Fruit fly (Drosophila melanogaster) whole organism, embryonic: ENCODE results near the gene Max.

Experiments
- CG10654 ChIP-seq: fragments of 200-800 bp; sonication (Bioruptor generic); optimal IDR thresholded peaks from 2 replicates; lab custom pipeline; 2016; ENCODE audit warnings: missing biosample characterization, missing genetic modification characterization
- CG11093 ChIP-seq: fragments of 200-800 bp; sonication (Bioruptor generic); IDR thresholded peaks from 3 replicates; pipeline ENCODE4 v1.3.6; 2022; ENCODE audit warnings: missing biosample characterization, missing genetic modification characterization
- CG11560 ChIP-seq: fragments of 200-800 bp; sonication (Bioruptor generic); IDR thresholded peaks from 3 replicates; pipeline ENCODE4 v1.3.6; 2022; ENCODE audit warnings: missing biosample characterization, missing genetic modification characterization
- CG12104 ChIP-seq: fragments of 200-800 bp; sonication (Bioruptor generic); optimal IDR thresholded peaks from 3 replicates; lab custom pipeline; 2016; ENCODE audit warnings: missing biosample characterization, missing genetic modification characterization
- CG12659 ChIP-seq: fragments of 200-800 bp; sonication (Bioruptor generic); optimal IDR thresholded peaks from 3 replicates; lab custom pipeline; 2017; ENCODE audit warnings: mild to moderate bottlenecking, missing biosample characterization, missing genetic modification reagents, missing genetic modification characterization
- CG14050 ChIP-seq: fragments of 200-800 bp; sonication (Bioruptor generic); IDR thresholded peaks from 3 replicates; pipeline ENCODE4 v1.3.6; 2022; ENCODE audit warnings: missing biosample characterization, missing genetic modification characterization
- CG1602 ChIP-seq: fragments of 200-800 bp; sonication (Bioruptor generic); optimal IDR thresholded peaks from 3 replicates; lab custom pipeline; 2016; ENCODE audit warnings: missing biosample characterization, missing genetic modification characterization
- CG17829 ChIP-seq: fragments of 200-800 bp; optimal IDR thresholded peaks from 2 replicates; lab custom pipeline; 2019; ENCODE audit warnings: missing biosample characterization, mild to moderate bottlenecking, missing genetic modification characterization, moderate library complexity
- CG2116 ChIP-seq: fragments of 200-800 bp; sonication (Bioruptor generic); optimal IDR thresholded peaks from 3 replicates; lab custom pipeline; 2018; ENCODE audit warnings: missing biosample characterization, mild to moderate bottlenecking, missing genetic modification characterization
- CG2202 ChIP-seq: fragments of 200-800 bp; sonication (Bioruptor generic); optimal IDR thresholded peaks from 2 replicates; lab custom pipeline; 2018; ENCODE audit warnings: missing biosample characterization, mild to moderate bottlenecking, missing genetic modification characterization
- CG43689 ChIP-seq: fragments of 200-800 bp; sonication (Bioruptor generic); IDR thresholded peaks from 2 replicates; pipeline ENCODE4 v1.3.6; 2022; ENCODE audit warnings: missing biosample characterization, missing genetic modification characterization
- CG4707 ChIP-seq: fragments of 200-800 bp; sonication (Bioruptor generic); optimal IDR thresholded peaks from 2 replicates; lab custom pipeline; 2018; ENCODE audit warnings: missing biosample characterization, mild to moderate bottlenecking, missing genetic modification characterization, moderate library complexity
- CG4820 ChIP-seq: fragments of 200-800 bp; sonication (Bioruptor generic); optimal IDR thresholded peaks from 3 replicates; lab custom pipeline; 2016; ENCODE audit warnings: missing biosample characterization, missing genetic modification characterization
- CG5953 ChIP-seq: fragments of 200-800 bp; sonication (Bioruptor generic); IDR thresholded peaks from 2 replicates; pipeline ENCODE4 v1.3.6; 2022; ENCODE audit warnings: missing biosample characterization, missing genetic modification characterization
- CG7357 ChIP-seq: fragments of 200-800 bp; sonication (Bioruptor generic); IDR thresholded peaks from 3 replicates; pipeline ENCODE4 v1.3.6; 2022; ENCODE audit warnings: missing biosample characterization, missing genetic modification characterization
- CG7839 ChIP-seq: fragments of 200-800 bp; sonication (Bioruptor generic); optimal IDR thresholded peaks from 3 replicates; lab custom pipeline; 2018; ENCODE audit warnings: missing biosample characterization, mild to moderate bottlenecking, missing genetic modification characterization, moderate library complexity
- CG8290 ChIP-seq, 3 experiments: fragments of 200-800 bp; sonication (Bioruptor generic); optimal IDR thresholded peaks; 2 replicates each; lab custom pipeline; 2016 to 2019; ENCODE audit warnings: missing biosample characterization in 3 of 3, missing genetic modification characterization in 3 of 3, mild to moderate bottlenecking in 2 of 3, moderate library complexity in 1 of 3
- Dad ChIP-seq: fragments of 200-800 bp; sonication (Bioruptor generic); optimal IDR thresholded peaks from 3 replicates; lab custom pipeline; 2016; ENCODE audit warnings: missing biosample characterization, missing genetic modification characterization
- Dip2 ChIP-seq: fragments of 200-800 bp; sonication (Bioruptor generic); IDR thresholded peaks from 2 replicates; pipeline ENCODE4 v1.3.6; 2022; ENCODE audit warnings: missing biosample characterization, missing genetic modification characterization
- Dll ChIP-seq: fragments of 200-800 bp; sonication (Bioruptor generic); IDR thresholded peaks from 4 replicates; pipeline ENCODE4 v1.3.6; 2022; ENCODE audit warnings: missing biosample characterization, missing genetic modification characterization; ENCODE audit not compliant: partially characterized antibody
- Doc2 ChIP-seq: fragments of 200-800 bp; sonication (Bioruptor generic); IDR thresholded peaks from 2 replicates; pipeline ENCODE4 v1.3.6; 2022; ENCODE audit warnings: missing biosample characterization, missing genetic modification characterization
- Dp ChIP-seq: fragments of 200-800 bp; sonication (Bioruptor generic); optimal IDR thresholded peaks from 2 replicates; lab custom pipeline; 2018; ENCODE audit warnings: missing biosample characterization, mild to moderate bottlenecking, missing genetic modification characterization, moderate library complexity
- HLHmδ ChIP-seq: fragments of 200-800 bp; sonication (Bioruptor generic); optimal IDR thresholded peaks from 2 replicates; lab custom pipeline; 2018; ENCODE audit warnings: missing biosample characterization, mild to moderate bottlenecking, missing genetic modification characterization, moderate library complexity
- Lim3 ChIP-seq: fragments of 200-800 bp; sonication (Bioruptor generic); IDR thresholded peaks from 2 replicates; pipeline ENCODE4 v1.3.6; 2022; ENCODE audit warnings: missing biosample characterization, missing genetic modification characterization
- Lpt ChIP-seq: fragments of >200 bp; optimal IDR thresholded peaks from 2 replicates; lab custom pipeline; 2018; ENCODE audit warnings: missing biosample characterization, missing genetic modification characterization
- Oaz ChIP-seq: fragments of 200-800 bp; sonication (Bioruptor generic); IDR thresholded peaks from 2 replicates; pipeline ENCODE4 v1.3.6; 2022; ENCODE audit warnings: missing biosample characterization, missing genetic modification characterization
- Tbp ChIP-seq: fragments of >200 bp; optimal IDR thresholded peaks from 2 replicates; lab custom pipeline; 2018; ENCODE audit warnings: missing biosample characterization, missing genetic modification characterization
- Xrp1 ChIP-seq: fragments of 200-800 bp; sonication (Bioruptor generic); IDR thresholded peaks from 2 replicates; pipeline ENCODE4 v1.3.6; 2022; ENCODE audit warnings: missing biosample characterization, missing genetic modification characterization
- bowl ChIP-seq: fragments of 200-800 bp; sonication (Bioruptor generic); IDR thresholded peaks from 2 replicates; pipeline ENCODE4 v1.3.6; 2022; ENCODE audit warnings: missing biosample characterization, missing genetic modification characterization
- cas ChIP-seq: fragments of 200-800 bp; sonication (Bioruptor generic); IDR thresholded peaks from 2 replicates; pipeline ENCODE4 v1.3.6; 2022; ENCODE audit warnings: missing biosample characterization, missing genetic modification characterization
- disco-r ChIP-seq: fragments of 200-800 bp; sonication (Bioruptor generic); optimal IDR thresholded peaks from 2 replicates; lab custom pipeline; 2016; ENCODE audit warnings: missing biosample characterization, missing genetic modification characterization
- exex ChIP-seq: fragments of 200-800 bp; sonication (Bioruptor generic); optimal IDR thresholded peaks from 4 replicates; lab custom pipeline; 2018; ENCODE audit warnings: missing biosample characterization, mild to moderate bottlenecking, missing genetic modification characterization, moderate library complexity
- fru ChIP-seq: fragments of >200 bp; optimal IDR thresholded peaks from 2 replicates; lab custom pipeline; 2017
- gem ChIP-seq: fragments of 200-800 bp; sonication (Bioruptor generic); optimal IDR thresholded peaks from 2 replicates; lab custom pipeline; 2019; ENCODE audit warnings: missing biosample characterization, mild to moderate bottlenecking, missing genetic modification characterization, moderate library complexity
- gsb-n ChIP-seq: fragments of 200-800 bp; sonication (Bioruptor generic); optimal IDR thresholded peaks from 3 replicates; lab custom pipeline; 2018; ENCODE audit warnings: missing biosample characterization, mild to moderate bottlenecking, missing genetic modification characterization
- kay ChIP-seq: fragments of 200-800 bp; sonication (Bioruptor generic); optimal IDR thresholded peaks from 2 replicates; lab custom pipeline; 2016; ENCODE audit warnings: missing biosample characterization, missing genetic modification characterization
- klu ChIP-seq: fragments of 200-800 bp; sonication (Bioruptor generic); IDR thresholded peaks from 2 replicates; pipeline ENCODE4 v1.3.6; 2022; ENCODE audit warnings: missing biosample characterization, missing genetic modification characterization
- lab ChIP-seq: fragments of 200-800 bp; sonication (Bioruptor generic); optimal IDR thresholded peaks from 3 replicates; lab custom pipeline; 2017; ENCODE audit warnings: missing biosample characterization, missing genetic modification characterization, mild to moderate bottlenecking, moderate library complexity, missing genetic modification reagents
- lmd ChIP-seq: fragments of 200-800 bp; sonication (Bioruptor generic); IDR thresholded peaks from 2 replicates; pipeline ENCODE4 v1.3.6; 2022; ENCODE audit warnings: missing biosample characterization, missing genetic modification characterization
- nmo ChIP-seq: fragments of 200-800 bp; sonication (Bioruptor generic); optimal IDR thresholded peaks from 2 replicates; lab custom pipeline; 2018; ENCODE audit warnings: missing biosample characterization, mild to moderate bottlenecking, missing genetic modification characterization, moderate library complexity
- prd ChIP-seq, 3 experiments: fragments of >200 bp in 2 of 3; fragments of 200-800 bp in 1 of 3; sonication (Bioruptor generic) in 1 of 3; optimal IDR thresholded peaks in 2 of 3; IDR thresholded peaks in 1 of 3; 2 replicates in 2 of 3; 3 replicates in 1 of 3; pipeline versions ENCODE4 v1.3.6 to Lab custom; 2017 to 2022; ENCODE audit warnings: missing biosample characterization in 1 of 3, missing genetic modification characterization in 1 of 3
- psq ChIP-seq: fragments of 200-800 bp; sonication (Bioruptor generic); optimal IDR thresholded peaks from 2 replicates; lab custom pipeline; 2017; ENCODE audit warnings: missing biosample characterization, missing genetic modification characterization
- sd ChIP-seq: fragments of 200-800 bp; sonication (Bioruptor generic); optimal IDR thresholded peaks from 3 replicates; lab custom pipeline; 2018; ENCODE audit warnings: missing biosample characterization, mild to moderate bottlenecking, missing genetic modification characterization, moderate library complexity
- sens-2 ChIP-seq: fragments of 200-800 bp; sonication (Bioruptor generic); IDR thresholded peaks from 2 replicates; pipeline ENCODE4 v1.3.6; 2022; ENCODE audit warnings: missing biosample characterization, missing genetic modification characterization
- toy ChIP-seq: fragments of 200-800 bp; sonication (Bioruptor generic); IDR thresholded peaks from 2 replicates; pipeline ENCODE4 v1.3.6; 2022; ENCODE audit warnings: missing biosample characterization, missing genetic modification characterization
- unpg ChIP-seq: fragments of 200-800 bp; sonication (Bioruptor generic); optimal IDR thresholded peaks from 3 replicates; lab custom pipeline; 2018; ENCODE audit warnings: missing biosample characterization, mild to moderate bottlenecking, missing genetic modification characterization, moderate library complexity
- vfl ChIP-seq: fragments of 200-800 bp; sonication (Bioruptor generic); optimal IDR thresholded peaks from 2 replicates; lab custom pipeline; 2016; ENCODE audit warnings: missing biosample characterization, missing genetic modification characterization
- vvl ChIP-seq: fragments of 200-800 bp; sonication (Bioruptor generic); IDR thresholded peaks from 2 replicates; pipeline ENCODE4 v1.3.6; 2022; ENCODE audit warnings: missing biosample characterization, missing genetic modification characterization
- z ChIP-seq: fragments of 200-800 bp; sonication (Bioruptor generic); IDR thresholded peaks from 3 replicates; pipeline ENCODE4 v1.3.6; 2022; ENCODE audit warnings: missing biosample characterization, missing genetic modification characterization
- zen ChIP-seq: fragments of 200-800 bp; sonication (Bioruptor generic); optimal IDR thresholded peaks from 3 replicates; lab custom pipeline; 2018; ENCODE audit warnings: missing biosample characterization, mild to moderate bottlenecking, missing genetic modification characterization, moderate library complexity
- zfh1 ChIP-seq: fragments of 200-800 bp; sonication (Bioruptor generic); IDR thresholded peaks from 3 replicates; pipeline ENCODE4 v1.3.6; 2022; ENCODE audit warnings: missing biosample characterization, missing genetic modification characterization

The Max gene

DNA sequence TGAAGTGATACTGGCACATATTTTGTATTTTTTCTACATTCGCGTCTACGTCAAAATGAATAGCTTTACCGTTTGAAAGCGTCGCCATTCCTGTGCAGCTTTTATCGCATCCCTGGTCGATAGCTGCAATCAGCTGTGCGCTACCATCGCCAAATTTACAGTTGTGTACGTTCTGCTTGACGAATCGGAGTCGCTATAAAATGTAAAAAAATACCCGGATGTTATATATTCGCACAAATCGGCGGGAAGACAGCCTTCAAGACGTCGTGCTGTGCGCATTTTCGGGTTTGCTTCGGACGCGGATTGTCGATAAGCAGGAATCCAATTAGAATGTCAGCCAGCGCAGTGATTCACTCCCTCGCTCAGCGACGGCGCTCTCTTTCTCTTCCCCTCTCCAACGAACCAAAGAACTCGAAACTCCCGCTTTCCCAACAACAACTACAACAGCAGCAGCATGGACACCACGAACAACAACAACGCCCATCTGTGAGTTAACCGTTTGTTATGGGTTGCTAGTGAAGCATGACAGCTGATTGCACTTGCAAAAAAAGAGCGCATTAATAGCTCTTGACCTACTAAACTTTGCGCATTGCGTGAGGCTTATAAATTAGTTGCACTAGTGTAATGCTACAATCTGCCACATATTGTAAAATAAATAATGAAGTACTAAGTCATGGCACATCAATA is 30.8 kb upstream of the Max start (continued):
- no peak for TF ChIP-seq CG12104 (GFP tag; lab: Kevin White, UChicago)
- TF ChIP-seq prd (optimal IDR thresholded peaks at IDR 0.05; lab: Kevin White, UChicago) = no peak
- no peak for TF ChIP-seq prd (GFP tag; IDR thresholded peaks at IDR 0.05; lab: Robert Waterston, UW)
- TF ChIP-seq gsb-n (tag; lab: Kevin White, UChicago) = peak; percentile 73
- peak; percentile 57 for TF ChIP-seq CG2116 (GFP tag; lab: Kevin White, UChicago)
- TF ChIP-seq klu (GFP tag; lab: Robert Waterston, UW) = no peak
- TF ChIP-seq CG4820 (GFP tag; lab: Kevin White, UChicago) = no peak
- TF ChIP-seq sd (tag; lab: Kevin White, UChicago) = no peak
- no peak for TF ChIP-seq lmd (GFP tag; lab: Robert Waterston, UW)
- no peak for TF ChIP-seq zfh1 (GFP tag; lab: Robert Waterston, UW)
- no peak for TF ChIP-seq CG2202 (tag; lab: Kevin White, UChicago)
- no peak for TF ChIP-seq CG12659 (GFP tag; lab: Kevin White, UChicago)
- TF ChIP-seq HLHmδ (GFP tag; lab: Kevin White, UChicago) = no peak
- TF ChIP-seq nmo = no peak
- no peak for TF ChIP-seq cas (GFP tag; lab: Robert Waterston, UW)
- no peak for TF ChIP-seq Tbp (GFP tag; lab: Kevin White, UChicago)
- TF ChIP-seq sens-2 (GFP tag; lab: Robert Waterston, UW) = peak; percentile 43; the same call in 1 of the 2 replicates
- no peak for TF ChIP-seq CG1602
- TF ChIP-seq gem (tag; lab: Kevin White, UChicago) = no peak
- TF ChIP-seq Lim3 (GFP tag; lab: Robert Waterston, UW) = no peak
- no peak for TF ChIP-seq CG8290 (GFP tag; optimal IDR thresholded peaks at IDR 0.05; lab: Kevin White, UChicago)
- no peak for TF ChIP-seq CG8290 (tag; optimal IDR thresholded peaks at IDR 0.05; lab: Kevin White, UChicago)
- TF ChIP-seq vfl = no peak
- TF ChIP-seq CG17829 (tag; lab: Kevin White, UChicago) = peak; percentile 40
- no peak for TF ChIP-seq Oaz
- TF ChIP-seq Dad (GFP tag; lab: Kevin White, UChicago) = no peak
- no peak for TF ChIP-seq CG7357 (GFP tag; lab: Robert Waterston, UW)
- no peak for TF ChIP-seq zen (tag; lab: Kevin White, UChicago)
- TF ChIP-seq fru (lab: Kevin White, UChicago) = no peak
- TF ChIP-seq CG11093 (GFP tag; lab: Robert Waterston, UW) = no peak; the same call in 2 of the 3 replicates
- TF ChIP-seq CG4707 (GFP tag; lab: Kevin White, UChicago) = no peak
- no peak for TF ChIP-seq CG5953 (GFP tag; lab: Robert Waterston, UW)
- TF ChIP-seq CG11560 (tag; lab: Robert Waterston, UW) = no peak; the same call in 2 of the 3 replicates
- no peak for TF ChIP-seq unpg (GFP tag; lab: Kevin White, UChicago)
- TF ChIP-seq toy (GFP tag; lab: Robert Waterston, UW) = no peak
- TF ChIP-seq vvl (GFP tag; lab: Robert Waterston, UW) = 0 out of 2 replicates have a peak, but pooled peaks have one; percentile 5
- peak; percentile 40 for TF ChIP-seq Dp (GFP tag; lab: Kevin White, UChicago)
- no peak for TF ChIP-seq CG7839 (tag; lab: Kevin White, UChicago)
- no peak for TF ChIP-seq disco-r (GFP tag; lab: Kevin White, UChicago)
- TF ChIP-seq CG14050 (GFP tag; lab: Robert Waterston, UW) = no peak
- no peak for TF ChIP-seq z (GFP tag; lab: Robert Waterston, UW)
- TF ChIP-seq CG10654 (GFP tag; lab: Kevin White, UChicago) = no peak
- no peak for TF ChIP-seq Doc2
- TF ChIP-seq CG43689 (GFP tag; lab: Robert Waterston, UW) = no peak
- TF ChIP-seq Dll (GFP tag; lab: Robert Waterston, UW) = 0 out of 4 replicates have a peak, but pooled peaks have one; percentile 34
- no peak for TF ChIP-seq exex
- no peak for TF ChIP-seq Dip2 (GFP tag; lab: Robert Waterston, UW)
- TF ChIP-seq bowl (GFP tag; lab: Robert Waterston, UW) = no peak
- no peak for TF ChIP-seq Lpt (GFP tag; lab: Kevin White, UChicago)
- TF ChIP-seq lab (GFP tag; lab: Kevin White, UChicago) = no peak
- peak; percentile 80 for TF ChIP-seq kay
- no peak for TF ChIP-seq psq
- peak; percentile 1; the same call in 1 of the 2 replicates for TF ChIP-seq Xrp1 (GFP tag; lab: Robert Waterston, UW)
